Fruit fly (Drosophila melanogaster) whole organism, embryonic: ENCODE data around the gene Rgl.
A peak's percentile ranks its signal among the peaks of the same experiment; 100 is the strongest.

Experiments used
- Bgb ChIP-seq: fragments of 200-800 bp; sonication (Bioruptor generic); IDR thresholded peaks from 2 replicates; pipeline ENCODE4 v1.3.6; 2022; ENCODE audit warnings: missing biosample characterization, missing genetic modification characterization; ENCODE audit not compliant: partially characterized antibody
- Blimp-1 ChIP-seq: fragments of 200-800 bp; sonication (Bioruptor generic); optimal IDR thresholded peaks from 3 replicates; lab custom pipeline; 2018; ENCODE audit warnings: missing biosample characterization, missing genetic modification characterization, mild to moderate bottlenecking, moderate library complexity, missing genetic modification reagents
- CG1024 ChIP-seq: fragments of 200-800 bp; sonication (Bioruptor generic); IDR thresholded peaks from 2 replicates; pipeline ENCODE4 v1.3.6; 2022; ENCODE audit warnings: missing biosample characterization, missing genetic modification characterization
- CG10321 ChIP-seq: fragments of 200-800 bp; sonication (Bioruptor generic); IDR thresholded peaks from 2 replicates; pipeline ENCODE4 v1.3.6; 2022; ENCODE audit warnings: missing biosample characterization, missing genetic modification characterization
- CG10979 ChIP-seq: fragments of 200-800 bp; sonication (Bioruptor generic); optimal IDR thresholded peaks from 2 replicates; lab custom pipeline; 2018; ENCODE audit warnings: missing biosample characterization, mild to moderate bottlenecking, missing genetic modification characterization, moderate library complexity
- CG12299 ChIP-seq: fragments of 200-800 bp; sonication (Bioruptor generic); optimal IDR thresholded peaks from 2 replicates; lab custom pipeline; 2018; ENCODE audit warnings: missing biosample characterization, mild to moderate bottlenecking, missing genetic modification characterization
- CG12769 ChIP-seq: fragments of 200-800 bp; sonication (Bioruptor generic); optimal IDR thresholded peaks from 2 replicates; lab custom pipeline; 2019; ENCODE audit warnings: missing biosample characterization, mild to moderate bottlenecking, missing genetic modification characterization, moderate library complexity
- CG13894 ChIP-seq: fragments of 200-800 bp; sonication (Bioruptor generic); optimal IDR thresholded peaks from 3 replicates; lab custom pipeline; 2018; ENCODE audit warnings: missing biosample characterization, mild to moderate bottlenecking, missing genetic modification characterization, moderate library complexity
- CG14050 ChIP-seq: fragments of 200-800 bp; sonication (Bioruptor generic); IDR thresholded peaks from 3 replicates; pipeline ENCODE4 v1.3.6; 2022; ENCODE audit warnings: missing biosample characterization, missing genetic modification characterization
- CG16779 ChIP-seq: fragments of 200-800 bp; sonication (Bioruptor generic); IDR thresholded peaks from 2 replicates; pipeline ENCODE4 v1.3.6; 2022; ENCODE audit warnings: missing biosample characterization, missing genetic modification characterization
- CG16863 ChIP-seq: fragments of 200-800 bp; sonication (Bioruptor generic); optimal IDR thresholded peaks from 3 replicates; lab custom pipeline; 2016; ENCODE audit warnings: missing biosample characterization, missing genetic modification characterization
- CG17359 ChIP-seq: fragments of 200-800 bp; sonication (Bioruptor generic); optimal IDR thresholded peaks from 3 replicates; lab custom pipeline; 2018; ENCODE audit warnings: missing biosample characterization, mild to moderate bottlenecking, missing genetic modification characterization, moderate library complexity
- CG17385 ChIP-seq: fragments of 200-800 bp; sonication (Bioruptor generic); optimal IDR thresholded peaks from 3 replicates; lab custom pipeline; 2018; ENCODE audit warnings: missing biosample characterization, mild to moderate bottlenecking, missing genetic modification characterization
- CG17912 ChIP-seq: fragments of 200-800 bp; sonication (Bioruptor generic); optimal IDR thresholded peaks from 2 replicates; lab custom pipeline; 2018; ENCODE audit warnings: missing biosample characterization, mild to moderate bottlenecking, missing genetic modification characterization
- CG1792 ChIP-seq: fragments of 200-800 bp; sonication (Bioruptor generic); optimal IDR thresholded peaks from 2 replicates; lab custom pipeline; 2016; ENCODE audit warnings: missing biosample characterization, missing genetic modification characterization
- CG2120 ChIP-seq: fragments of 200-800 bp; sonication (Bioruptor generic); optimal IDR thresholded peaks from 3 replicates; lab custom pipeline; 2016; ENCODE audit warnings: missing biosample characterization, missing genetic modification characterization
- CG2202 ChIP-seq: fragments of 200-800 bp; sonication (Bioruptor generic); optimal IDR thresholded peaks from 2 replicates; lab custom pipeline; 2018; ENCODE audit warnings: missing biosample characterization, mild to moderate bottlenecking, missing genetic modification characterization
- CG2875 ChIP-seq: fragments of 200-800 bp; sonication (Bioruptor generic); optimal IDR thresholded peaks from 2 replicates; lab custom pipeline; 2017; ENCODE audit warnings: missing biosample characterization, mild to moderate bottlenecking, missing genetic modification characterization, missing genetic modification reagents
- CG34376 ChIP-seq: fragments of 200-800 bp; sonication (Bioruptor generic); optimal IDR thresholded peaks from 2 replicates; lab custom pipeline; 2018; ENCODE audit warnings: missing biosample characterization, mild to moderate bottlenecking, missing genetic modification characterization
- CG4360 ChIP-seq: fragments of 200-800 bp; sonication (Bioruptor generic); IDR thresholded peaks from 2 replicates; pipeline ENCODE4 v1.3.6; 2022; ENCODE audit warnings: missing biosample characterization, missing genetic modification characterization
- CG4404 ChIP-seq: fragments of 200-800 bp; sonication (Bioruptor generic); IDR thresholded peaks from 2 replicates; pipeline ENCODE4 v1.3.6; 2022; ENCODE audit warnings: missing biosample characterization, missing genetic modification characterization
- CG4820 ChIP-seq: fragments of 200-800 bp; sonication (Bioruptor generic); optimal IDR thresholded peaks from 3 replicates; lab custom pipeline; 2016; ENCODE audit warnings: missing biosample characterization, missing genetic modification characterization
- CG6654 ChIP-seq: fragments of 200-800 bp; sonication (Bioruptor generic); optimal IDR thresholded peaks from 2 replicates; lab custom pipeline; 2017; ENCODE audit warnings: missing biosample characterization, mild to moderate bottlenecking, missing genetic modification characterization
- CG8281 ChIP-seq: fragments of 200-800 bp; sonication (Bioruptor generic); optimal IDR thresholded peaks from 2 replicates; lab custom pipeline; 2018; ENCODE audit warnings: missing biosample characterization, mild to moderate bottlenecking, missing genetic modification characterization, moderate library complexity
- CG9609 ChIP-seq: fragments of 200-800 bp; sonication (Bioruptor generic); optimal IDR thresholded peaks from 3 replicates; lab custom pipeline; 2016; ENCODE audit warnings: missing biosample characterization, missing genetic modification characterization
- E2f2 ChIP-seq: fragments of 200-800 bp; sonication (Bioruptor generic); IDR thresholded peaks from 2 replicates; pipeline ENCODE4 v1.3.6; 2022; ENCODE audit warnings: missing biosample characterization, missing genetic modification characterization
- H15 ChIP-seq: fragments of 200-800 bp; sonication (Bioruptor generic); IDR thresholded peaks from 3 replicates; pipeline ENCODE4 v1.3.6; 2022; ENCODE audit warnings: missing biosample characterization, missing genetic modification characterization
- Lpt ChIP-seq: fragments of >200 bp; optimal IDR thresholded peaks from 2 replicates; lab custom pipeline; 2018; ENCODE audit warnings: missing biosample characterization, missing genetic modification characterization
- MESR4 ChIP-seq: fragments of 200-800 bp; sonication (Bioruptor generic); optimal IDR thresholded peaks from 2 replicates; lab custom pipeline; 2018; ENCODE audit warnings: missing biosample characterization, mild to moderate bottlenecking, missing genetic modification characterization, moderate library complexity
- Sin3A ChIP-seq: fragments of >200 bp; optimal IDR thresholded peaks from 2 replicates; lab custom pipeline; 2018
- Stat92E ChIP-seq, 3 experiments: fragments of >200 bp in 2 of 3; fragments of 200-800 bp in 1 of 3; sonication (Bioruptor generic) in 1 of 3; optimal IDR thresholded peaks; 2 replicates each; lab custom pipeline; 2017 to 2019; ENCODE audit warnings: missing biosample characterization in 3 of 3, missing genetic modification characterization in 3 of 3, mild to moderate bottlenecking in 1 of 3, moderate library complexity in 1 of 3
- Vsx1 ChIP-seq: fragments of 200-800 bp; sonication (Bioruptor generic); optimal IDR thresholded peaks from 2 replicates; lab custom pipeline; 2017; ENCODE audit warnings: missing biosample characterization, mild to moderate bottlenecking, missing genetic modification characterization, missing genetic modification reagents
- Xbp1 ChIP-seq: fragments of 200-800 bp; sonication (Bioruptor generic); optimal IDR thresholded peaks from 3 replicates; lab custom pipeline; 2016; ENCODE audit warnings: missing biosample characterization, mild to moderate bottlenecking, missing genetic modification characterization
- ab ChIP-seq: fragments of 200-800 bp; sonication (Bioruptor generic); optimal IDR thresholded peaks from 2 replicates; lab custom pipeline; 2016; ENCODE audit warnings: missing biosample characterization, missing genetic modification characterization
- al ChIP-seq: fragments of 200-800 bp; sonication (Bioruptor generic); IDR thresholded peaks from 2 replicates; pipeline ENCODE4 v1.3.6; 2022; ENCODE audit warnings: missing biosample characterization, missing genetic modification characterization
- aop ChIP-seq: fragments of 200-800 bp; sonication (Bioruptor generic); IDR thresholded peaks from 2 replicates; pipeline ENCODE4 v1.3.6; 2022; ENCODE audit warnings: missing biosample characterization, missing genetic modification characterization
- az2 ChIP-seq: fragments of 200-800 bp; sonication (Bioruptor generic); optimal IDR thresholded peaks from 3 replicates; lab custom pipeline; 2016; ENCODE audit warnings: missing biosample characterization, missing genetic modification characterization
- bsh ChIP-seq, 2 experiments: fragments of 200-800 bp; sonication (Bioruptor generic); optimal IDR thresholded peaks; 2 replicates each; lab custom pipeline; 2017 to 2018; ENCODE audit warnings: mild to moderate bottlenecking in 2 of 2, missing biosample characterization in 2 of 2, missing genetic modification characterization in 2 of 2, moderate library complexity in 1 of 2
- chm ChIP-seq: fragments of 200-800 bp; sonication (Bioruptor generic); IDR thresholded peaks from 2 replicates; pipeline ENCODE4 v1.3.6; 2022; ENCODE audit warnings: missing biosample characterization, missing genetic modification characterization
- crc ChIP-seq: fragments of 200-800 bp; sonication (Bioruptor generic); optimal IDR thresholded peaks from 2 replicates; lab custom pipeline; 2016; ENCODE audit warnings: missing biosample characterization, missing genetic modification characterization
- dmrt11E ChIP-seq: fragments of 200-800 bp; sonication (Bioruptor generic); optimal IDR thresholded peaks from 3 replicates; lab custom pipeline; 2018; ENCODE audit warnings: missing biosample characterization, mild to moderate bottlenecking, missing genetic modification characterization, moderate library complexity
- fu2 ChIP-seq: fragments of 200-800 bp; sonication (Bioruptor generic); optimal IDR thresholded peaks from 2 replicates; lab custom pipeline; 2016; ENCODE audit warnings: missing biosample characterization, missing genetic modification characterization
- grn ChIP-seq: fragments of 200-800 bp; sonication (Bioruptor generic); optimal IDR thresholded peaks from 3 replicates; lab custom pipeline; 2017; ENCODE audit warnings: missing biosample characterization, missing genetic modification characterization
- gro ChIP-seq: fragments of 200-800 bp; sonication (Bioruptor generic); optimal IDR thresholded peaks from 2 replicates; lab custom pipeline; 2016; ENCODE audit warnings: missing biosample characterization, missing genetic modification characterization
- mam ChIP-seq: fragments of 200-800 bp; sonication (Bioruptor generic); optimal IDR thresholded peaks from 3 replicates; lab custom pipeline; 2016; ENCODE audit warnings: missing biosample characterization, missing genetic modification characterization
- pum ChIP-seq: fragments of 200-800 bp; sonication (Bioruptor generic); optimal IDR thresholded peaks from 2 replicates; lab custom pipeline; 2016; ENCODE audit warnings: missing biosample characterization, missing genetic modification characterization
- sob ChIP-seq: fragments of 200-800 bp; sonication (Bioruptor generic); IDR thresholded peaks from 2 replicates; pipeline ENCODE4 v1.3.6; 2022; ENCODE audit warnings: missing biosample characterization, missing genetic modification characterization
- sug ChIP-seq: fragments of 200-800 bp; optimal IDR thresholded peaks from 2 replicates; lab custom pipeline; 2019; ENCODE audit warnings: missing biosample characterization, mild to moderate bottlenecking, missing genetic modification characterization, moderate library complexity
- z ChIP-seq: fragments of 200-800 bp; sonication (Bioruptor generic); IDR thresholded peaks from 3 replicates; pipeline ENCODE4 v1.3.6; 2022; ENCODE audit warnings: missing biosample characterization, missing genetic modification characterization
- zen2 ChIP-seq: fragments of 200-800 bp; sonication (Bioruptor generic); IDR thresholded peaks from 3 replicates; pipeline ENCODE4 v1.3.6; 2022; ENCODE audit warnings: missing biosample characterization, missing genetic modification characterization; ENCODE audit not compliant: partially characterized antibody

Rgl gene

dm6 chr3L:13964635-13965501 lies 39.7 kb upstream of the Rgl start, which contains the start of the genes Meics, Nxf3 and ssp2 (continued):
- TF ChIP-seq CG17359: no peak
- no peak for TF ChIP-seq CG2202 (tag; lab: Kevin White, UChicago)
- peak; percentile 21 for TF ChIP-seq az2 (GFP tag; lab: Kevin White, UChicago)
- TF ChIP-seq z (GFP tag; lab: Robert Waterston, UW): no peak
- no peak for TF ChIP-seq bsh (GFP tag; optimal IDR thresholded peaks at IDR 0.05; lab: Kevin White, UChicago)
- no peak for TF ChIP-seq Stat92E (GFP tag; optimal IDR thresholded peaks at IDR 0.05; lab: Kevin White, UChicago)
- TF ChIP-seq CG14050 (GFP tag; lab: Robert Waterston, UW): no peak
- no peak; the same call in 1 of the 2 replicates for TF ChIP-seq sob
- TF ChIP-seq CG6654 (GFP tag; lab: Kevin White, UChicago): no peak
- peak; percentile 49 for TF ChIP-seq Xbp1 (GFP tag; lab: Kevin White, UChicago)
- peak; percentile 87 for TF ChIP-seq MESR4
- peak; percentile 27 for TF ChIP-seq pum
- no peak for TF ChIP-seq CG34376 (GFP tag; lab: Kevin White, UChicago)
- peak; percentile 40 for TF ChIP-seq sug (tag; lab: Kevin White, UChicago)
- no peak for TF ChIP-seq CG13894 (tag; lab: Kevin White, UChicago)
- TF ChIP-seq CG12769 (tag; lab: Kevin White, UChicago): no peak
- TF ChIP-seq CG4820: no peak
- no peak for TF ChIP-seq Lpt (GFP tag; lab: Kevin White, UChicago)
- no peak for TF ChIP-seq ab (GFP tag; lab: Kevin White, UChicago)
- peak; percentile 71 for TF ChIP-seq Bgb (GFP tag; lab: Robert Waterston, UW)
- peak; percentile 54; the same call in 2 of the 3 replicates for TF ChIP-seq zen2 (GFP tag; lab: Robert Waterston, UW)
- TF ChIP-seq crc (GFP tag; lab: Kevin White, UChicago): no peak
- TF ChIP-seq CG2120 (GFP tag; lab: Kevin White, UChicago): peak; percentile 51
- peak; percentile 63 for TF ChIP-seq chm (GFP tag; lab: Robert Waterston, UW)
- no peak for TF ChIP-seq CG16779
- no peak for TF ChIP-seq CG2875
- TF ChIP-seq CG12299 (tag; lab: Kevin White, UChicago): no peak
- TF ChIP-seq mam: peak; percentile 55
- TF ChIP-seq dmrt11E (tag; lab: Kevin White, UChicago): peak; percentile 23
- TF ChIP-seq CG1792: no peak
- TF ChIP-seq E2f2 (GFP tag; lab: Robert Waterston, UW): peak; percentile 35
- TF ChIP-seq fu2 (GFP tag; lab: Kevin White, UChicago): peak; percentile 8
- no peak for TF ChIP-seq H15 (GFP tag; lab: Robert Waterston, UW)
- TF ChIP-seq Vsx1: no peak
- no peak for TF ChIP-seq al (GFP tag; lab: Robert Waterston, UW)
- TF ChIP-seq aop (GFP tag; lab: Robert Waterston, UW): no peak
- peak; percentile 99 for TF ChIP-seq Blimp-1 (GFP tag; lab: Kevin White, UChicago)
- TF ChIP-seq CG17912 (GFP tag; lab: Kevin White, UChicago): no peak
- peak; percentile 7 for TF ChIP-seq CG9609 (GFP tag; lab: Kevin White, UChicago)
- no peak for TF ChIP-seq CG17385 (GFP tag; lab: Kevin White, UChicago)
- TF ChIP-seq CG8281 (tag; lab: Kevin White, UChicago): no peak
- no peak for TF ChIP-seq CG4404 (GFP tag; lab: Robert Waterston, UW)
- no peak for TF ChIP-seq CG10979
- no peak for TF ChIP-seq CG1024 (GFP tag; lab: Robert Waterston, UW)
- peak; percentile 16 for TF ChIP-seq CG16863
- peak; percentile 13 for TF ChIP-seq Sin3A
- TF ChIP-seq gro (GFP tag; lab: Kevin White, UChicago): no peak
- no peak for TF ChIP-seq CG10321 (GFP tag; lab: Robert Waterston, UW)
- TF ChIP-seq grn (GFP tag; lab: Kevin White, UChicago): no peak
- TF ChIP-seq CG4360: peak; percentile 92
